Worm (Caenorhabditis elegans): ENCODE measurements around the gene C27F2.6.

DNA sequence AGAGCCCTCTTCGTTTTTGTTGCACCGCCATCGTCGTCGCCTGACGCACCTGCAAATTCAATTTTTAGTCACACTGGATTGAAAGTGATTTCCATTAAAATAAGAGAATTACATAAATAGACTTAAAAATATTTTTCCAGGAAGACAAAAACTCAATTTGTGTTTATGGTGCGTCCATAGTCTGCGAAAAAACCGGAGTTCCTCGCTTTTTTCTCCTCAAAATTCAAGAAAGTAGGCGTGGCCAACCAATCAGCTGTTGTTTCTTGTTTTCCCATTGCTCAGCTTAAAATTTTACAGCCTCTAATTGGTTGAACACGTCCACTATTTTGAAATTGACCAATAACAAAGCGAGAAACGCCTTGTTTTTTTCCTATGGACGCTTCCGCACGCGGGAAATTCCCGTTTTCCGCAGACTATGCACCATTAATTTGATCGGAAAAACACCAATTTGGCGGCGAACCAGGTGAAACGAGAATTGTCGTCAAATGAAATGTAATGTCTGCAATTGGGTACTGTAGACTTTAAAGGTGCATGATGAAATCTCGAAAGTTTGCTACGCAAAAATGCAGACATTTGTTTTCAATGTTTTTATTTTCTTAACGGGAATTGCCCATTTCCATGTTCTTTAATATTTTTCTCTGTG is 4.3 kb upstream of the C27F2.6 start, which contains the start of gene C27F2.7:
- no peak for TF ChIP-seq ama-1 (optimal IDR thresholded peaks at IDR 0.05)
- no peak for TF ChIP-seq tbx-37 (GFP tag; conservative IDR thresholded peaks at IDR 0.05)
- TF ChIP-seq aly-1 (tag; optimal IDR thresholded peaks at IDR 0.05) = no peak
- TF ChIP-seq ets-7 (tag; optimal IDR thresholded peaks at IDR 0.05) = no peak
- TF ChIP-seq pes-1 (GFP tag; IDR thresholded peaks at IDR 0.05) = no peak
- TF ChIP-seq flt-1 (GFP tag; IDR thresholded peaks at IDR 0.05) = no peak
- no peak for TF ChIP-seq hmg-4 (GFP tag; optimal IDR thresholded peaks at IDR 0.05)
